Fruit fly (Drosophila melanogaster) whole organism, embryonic: ENCODE measurements around the gene Rnb.

Experiments used
- Antp ChIP-seq: fragments of 200-800 bp; sonication (Bioruptor generic); optimal IDR thresholded peaks from 3 replicates; lab custom pipeline; 2016; ENCODE audit warnings: missing biosample characterization, missing genetic modification characterization
- Atf3 ChIP-seq: fragments of 200-800 bp; sonication (Bioruptor generic); optimal IDR thresholded peaks from 3 replicates; lab custom pipeline; 2016; ENCODE audit warnings: missing biosample characterization, missing genetic modification characterization
- CG10267 ChIP-seq: fragments of 200-800 bp; sonication (Bioruptor generic); optimal IDR thresholded peaks from 2 replicates; lab custom pipeline; 2018; ENCODE audit warnings: missing biosample characterization, mild to moderate bottlenecking, missing genetic modification characterization, moderate library complexity
- CG11093 ChIP-seq: fragments of 200-800 bp; sonication (Bioruptor generic); IDR thresholded peaks from 3 replicates; pipeline ENCODE4 v1.3.6; 2022; ENCODE audit warnings: missing biosample characterization, missing genetic modification characterization
- CG12299 ChIP-seq: fragments of 200-800 bp; sonication (Bioruptor generic); optimal IDR thresholded peaks from 2 replicates; lab custom pipeline; 2018; ENCODE audit warnings: missing biosample characterization, mild to moderate bottlenecking, missing genetic modification characterization
- CG12391 ChIP-seq: fragments of 200-800 bp; sonication (Bioruptor generic); optimal IDR thresholded peaks from 3 replicates; lab custom pipeline; 2018; ENCODE audit warnings: missing biosample characterization, mild to moderate bottlenecking, missing genetic modification characterization, moderate library complexity
- CG13775 ChIP-seq: fragments of 200-800 bp; sonication (Bioruptor generic); optimal IDR thresholded peaks from 3 replicates; lab custom pipeline; 2017; ENCODE audit warnings: missing biosample characterization, mild to moderate bottlenecking, missing genetic modification characterization
- CG14710 ChIP-seq: fragments of 200-800 bp; sonication (Bioruptor generic); optimal IDR thresholded peaks from 3 replicates; lab custom pipeline; 2019; ENCODE audit warnings: missing biosample characterization, mild to moderate bottlenecking, missing genetic modification characterization, moderate library complexity
- CG18011 ChIP-seq: fragments of 200-800 bp; sonication (Bioruptor generic); optimal IDR thresholded peaks from 2 replicates; lab custom pipeline; 2017; ENCODE audit warnings: missing biosample characterization, missing genetic modification characterization, mild to moderate bottlenecking, moderate library complexity, missing genotype
- CG2199 ChIP-seq: fragments of 200-800 bp; sonication (Bioruptor generic); IDR thresholded peaks from 3 replicates; pipeline ENCODE4 v1.3.6; 2022; ENCODE audit warnings: missing biosample characterization, missing genetic modification characterization
- CG3847 ChIP-seq: fragments of 200-800 bp; sonication (Bioruptor generic); IDR thresholded peaks from 2 replicates; pipeline ENCODE4 v1.3.6; 2022; ENCODE audit warnings: missing biosample characterization, missing genetic modification characterization
- CG4282 ChIP-seq: fragments of 200-800 bp; sonication (Bioruptor generic); optimal IDR thresholded peaks from 2 replicates; lab custom pipeline; 2016; ENCODE audit warnings: missing biosample characterization, missing genetic modification characterization
- CG4820 ChIP-seq: fragments of 200-800 bp; sonication (Bioruptor generic); optimal IDR thresholded peaks from 3 replicates; lab custom pipeline; 2016; ENCODE audit warnings: missing biosample characterization, missing genetic modification characterization
- CG6654 ChIP-seq: fragments of 200-800 bp; sonication (Bioruptor generic); optimal IDR thresholded peaks from 2 replicates; lab custom pipeline; 2017; ENCODE audit warnings: missing biosample characterization, mild to moderate bottlenecking, missing genetic modification characterization
- CG7271 ChIP-seq: fragments of 200-800 bp; sonication (Bioruptor generic); optimal IDR thresholded peaks from 2 replicates; lab custom pipeline; 2018; ENCODE audit warnings: missing biosample characterization, mild to moderate bottlenecking, missing genetic modification characterization, moderate library complexity
- CG7556 ChIP-seq: fragments of 200-800 bp; sonication (Bioruptor generic); optimal IDR thresholded peaks from 2 replicates; lab custom pipeline; 2017; ENCODE audit warnings: missing biosample characterization, mild to moderate bottlenecking, missing genetic modification characterization
- CG9609 ChIP-seq: fragments of 200-800 bp; sonication (Bioruptor generic); optimal IDR thresholded peaks from 3 replicates; lab custom pipeline; 2016; ENCODE audit warnings: missing biosample characterization, missing genetic modification characterization
- CG9727 ChIP-seq: fragments of 200-800 bp; sonication (Bioruptor generic); optimal IDR thresholded peaks from 3 replicates; lab custom pipeline; 2017; ENCODE audit warnings: missing biosample characterization, mild to moderate bottlenecking, missing genetic modification characterization
- CG9797 ChIP-seq: fragments of 200-800 bp; sonication (Bioruptor generic); optimal IDR thresholded peaks from 3 replicates; lab custom pipeline; 2018; ENCODE audit warnings: missing biosample characterization, mild to moderate bottlenecking, missing genetic modification characterization
- CG9932 ChIP-seq: fragments of 200-800 bp; sonication (Bioruptor generic); IDR thresholded peaks from 2 replicates; pipeline ENCODE4 v1.3.6; 2022; ENCODE audit warnings: missing biosample characterization, missing genetic modification characterization
- E2f1 ChIP-seq: fragments of 200-800 bp; sonication (Bioruptor generic); IDR thresholded peaks from 2 replicates; pipeline ENCODE4 v1.3.6; 2022; ENCODE audit warnings: missing biosample characterization, missing genetic modification characterization
- E2f2 ChIP-seq: fragments of 200-800 bp; sonication (Bioruptor generic); IDR thresholded peaks from 2 replicates; pipeline ENCODE4 v1.3.6; 2022; ENCODE audit warnings: missing biosample characterization, missing genetic modification characterization
- Fer3 ChIP-seq: fragments of 200-800 bp; sonication (Bioruptor generic); optimal IDR thresholded peaks from 2 replicates; lab custom pipeline; 2018; ENCODE audit warnings: missing biosample characterization, mild to moderate bottlenecking, missing genetic modification characterization, moderate library complexity
- Gug ChIP-seq: fragments of 200-800 bp; sonication (Bioruptor generic); IDR thresholded peaks from 4 replicates; pipeline ENCODE4 v1.3.6; 2022; ENCODE audit warnings: missing biosample characterization, missing genetic modification characterization
- Jarid2 ChIP-seq: fragments of 200-800 bp; sonication (Bioruptor generic); optimal IDR thresholded peaks from 3 replicates; lab custom pipeline; 2017; ENCODE audit warnings: mild to moderate bottlenecking, missing biosample characterization, missing genetic modification reagents, missing genetic modification characterization
- Med ChIP-seq: fragments of 200-800 bp; sonication (Bioruptor generic); peaks from one replicate; lab custom pipeline; 2016; ENCODE audit warnings: missing biosample characterization, missing genetic modification characterization, mild to moderate bottlenecking, inconsistent platforms, moderate library complexity
- NK7.1 ChIP-seq: fragments of 200-800 bp; sonication (Bioruptor generic); optimal IDR thresholded peaks from 3 replicates; lab custom pipeline; 2016; ENCODE audit warnings: missing biosample characterization, missing genetic modification characterization
- Nf-YB ChIP-seq: fragments of 200-800 bp; sonication (Bioruptor generic); optimal IDR thresholded peaks from 3 replicates; lab custom pipeline; 2019; ENCODE audit warnings: missing biosample characterization, mild to moderate bottlenecking, missing genetic modification characterization, moderate library complexity
- Oaz ChIP-seq: fragments of 200-800 bp; sonication (Bioruptor generic); IDR thresholded peaks from 2 replicates; pipeline ENCODE4 v1.3.6; 2022; ENCODE audit warnings: missing biosample characterization, missing genetic modification characterization
- Side ChIP-seq: fragments of 200-800 bp; sonication (Bioruptor generic); optimal IDR thresholded peaks from 2 replicates; lab custom pipeline; 2016; ENCODE audit warnings: missing biosample characterization, missing genetic modification characterization
- Spps ChIP-seq: fragments of 200-800 bp; sonication (Bioruptor generic); optimal IDR thresholded peaks from 2 replicates; lab custom pipeline; 2018; ENCODE audit warnings: missing biosample characterization, mild to moderate bottlenecking, missing genetic modification characterization
- TFAM ChIP-seq: fragments of 200-800 bp; sonication (Bioruptor generic); optimal IDR thresholded peaks from 2 replicates; lab custom pipeline; 2017; ENCODE audit warnings: missing biosample characterization, missing genetic modification characterization, inconsistent platforms
- ab ChIP-seq: fragments of 200-800 bp; sonication (Bioruptor generic); optimal IDR thresholded peaks from 2 replicates; lab custom pipeline; 2016; ENCODE audit warnings: missing biosample characterization, missing genetic modification characterization
- amos ChIP-seq: fragments of 200-800 bp; sonication (Bioruptor generic); IDR thresholded peaks from 2 replicates; pipeline ENCODE4 v1.3.6; 2022; ENCODE audit warnings: missing biosample characterization, missing genetic modification characterization; ENCODE audit not compliant: partially characterized antibody
- ara ChIP-seq: fragments of 200-800 bp; sonication (Bioruptor generic); IDR thresholded peaks from 2 replicates; pipeline ENCODE4 v1.3.6; 2022; ENCODE audit warnings: missing biosample characterization, missing genetic modification characterization
- cg ChIP-seq: fragments of 200-800 bp; sonication (Bioruptor generic); optimal IDR thresholded peaks from 3 replicates; lab custom pipeline; 2019; ENCODE audit warnings: missing biosample characterization, mild to moderate bottlenecking, missing genetic modification characterization, moderate library complexity
- ci ChIP-seq: fragments of 200-800 bp; sonication (Bioruptor generic); IDR thresholded peaks from 3 replicates; pipeline ENCODE4 v1.3.6; 2022; ENCODE audit warnings: missing biosample characterization, missing genetic modification characterization
- dysf ChIP-seq: fragments of 200-800 bp; sonication (Bioruptor generic); IDR thresholded peaks from 3 replicates; pipeline ENCODE4 v1.3.6; 2022; ENCODE audit warnings: missing biosample characterization, missing genetic modification characterization
- fd96Cb ChIP-seq: fragments of 200-800 bp; sonication (Bioruptor generic); optimal IDR thresholded peaks from 2 replicates; lab custom pipeline; 2018; ENCODE audit warnings: missing biosample characterization, mild to moderate bottlenecking, missing genetic modification characterization, moderate library complexity
- ftz-f1 ChIP-seq: fragments of 200-800 bp; sonication (Bioruptor generic); optimal IDR thresholded peaks from 2 replicates; lab custom pipeline; 2016; ENCODE audit warnings: missing biosample characterization, missing genetic modification characterization
- gt ChIP-seq: fragments of 200-800 bp; sonication (Bioruptor generic); IDR thresholded peaks from 2 replicates; pipeline ENCODE4 v1.3.6; 2022; ENCODE audit warnings: missing biosample characterization, missing genetic modification characterization
- hb ChIP-seq: fragments of 200-800 bp; sonication (Bioruptor generic); IDR thresholded peaks from 3 replicates; pipeline ENCODE4 v1.3.6; 2022; ENCODE audit warnings: missing biosample characterization, missing genetic modification characterization; ENCODE audit not compliant: partially characterized antibody
- jing ChIP-seq: fragments of 200-800 bp; sonication (Bioruptor generic); optimal IDR thresholded peaks from 2 replicates; lab custom pipeline; 2018; ENCODE audit warnings: missing biosample characterization, mild to moderate bottlenecking, missing genetic modification characterization
- kay ChIP-seq: fragments of 200-800 bp; sonication (Bioruptor generic); optimal IDR thresholded peaks from 2 replicates; lab custom pipeline; 2016; ENCODE audit warnings: missing biosample characterization, missing genetic modification characterization
- lab ChIP-seq: fragments of 200-800 bp; sonication (Bioruptor generic); optimal IDR thresholded peaks from 3 replicates; lab custom pipeline; 2017; ENCODE audit warnings: missing biosample characterization, missing genetic modification characterization, mild to moderate bottlenecking, moderate library complexity, missing genetic modification reagents
- lilli ChIP-seq: fragments of 200-800 bp; sonication (Bioruptor generic); optimal IDR thresholded peaks from 3 replicates; lab custom pipeline; 2016; ENCODE audit warnings: missing biosample characterization, missing genetic modification characterization
- onecut ChIP-seq: fragments of 200-800 bp; sonication (Bioruptor generic); IDR thresholded peaks from 2 replicates; pipeline ENCODE4 v1.3.6; 2022; ENCODE audit warnings: missing biosample characterization, missing genetic modification characterization
- pum ChIP-seq: fragments of 200-800 bp; sonication (Bioruptor generic); optimal IDR thresholded peaks from 2 replicates; lab custom pipeline; 2016; ENCODE audit warnings: missing biosample characterization, missing genetic modification characterization
- row ChIP-seq: fragments of 200-800 bp; sonication (Bioruptor generic); IDR thresholded peaks from 3 replicates; pipeline ENCODE4 v1.3.6; 2022; ENCODE audit warnings: missing biosample characterization, missing genetic modification characterization
- sim ChIP-seq: fragments of 200-800 bp; sonication (Bioruptor generic); IDR thresholded peaks from 2 replicates; pipeline ENCODE4 v1.3.6; 2022; ENCODE audit warnings: missing biosample characterization, missing genetic modification characterization
- sima ChIP-seq: fragments of 200-800 bp; sonication (Bioruptor generic); optimal IDR thresholded peaks from 2 replicates; lab custom pipeline; 2016; ENCODE audit warnings: missing biosample characterization, missing genetic modification characterization
- so ChIP-seq: fragments of 200-800 bp; sonication (Bioruptor generic); IDR thresholded peaks from 3 replicates; pipeline ENCODE4 v1.3.6; 2022; ENCODE audit warnings: missing biosample characterization, missing genetic modification characterization

Rnb gene

DNA sequence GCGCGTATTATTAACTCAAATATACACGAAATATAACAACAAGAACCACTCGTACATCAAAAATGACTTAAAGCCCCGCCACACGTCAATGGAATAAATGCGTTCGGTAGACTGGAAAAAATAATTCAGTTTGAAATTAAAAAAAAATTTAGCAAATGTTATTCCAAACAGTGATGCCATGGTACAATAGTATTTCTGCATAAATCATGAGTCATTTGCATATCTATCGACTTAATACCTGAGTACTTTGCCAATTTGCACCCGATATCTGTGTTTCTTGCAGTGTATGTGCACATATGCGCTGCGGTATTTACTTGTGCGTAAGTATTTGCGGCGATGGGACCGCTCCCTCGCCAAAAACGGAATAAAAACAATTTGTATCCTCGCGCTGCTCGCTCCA, 36.0 kb downstream of the Rnb start (continued):
- TF ChIP-seq cg (GFP tag; lab: Kevin White, UChicago), result no peak
- peak; percentile 6 for TF ChIP-seq pum (GFP tag; lab: Kevin White, UChicago)
- TF ChIP-seq amos (GFP tag; lab: Robert Waterston, UW), result no peak
- peak; percentile 55 for TF ChIP-seq row (GFP tag; lab: Robert Waterston, UW)
- TF ChIP-seq ab, result peak; percentile 34
- TF ChIP-seq Fer3 (tag; lab: Kevin White, UChicago), result no peak
- TF ChIP-seq E2f2 (GFP tag; lab: Robert Waterston, UW), result 0 out of 2 replicates have a peak, but pooled peaks have one; percentile 10
- no peak for TF ChIP-seq CG12299 (tag; lab: Kevin White, UChicago)
- TF ChIP-seq CG9609 (GFP tag; lab: Kevin White, UChicago), result peak; percentile 32
- peak; percentile 78 for TF ChIP-seq Med (GFP tag; lab: Kevin White, UChicago)
- peak; percentile 13 for TF ChIP-seq CG12391
- TF ChIP-seq jing (GFP tag; lab: Kevin White, UChicago), result no peak
- no peak for TF ChIP-seq CG18011 (GFP tag; lab: Kevin White, UChicago)
- TF ChIP-seq CG9932, result no peak
- no peak for TF ChIP-seq ara (GFP tag; lab: Robert Waterston, UW)
- TF ChIP-seq Oaz (GFP tag; lab: Robert Waterston, UW), result 0 out of 2 replicates have a peak, but pooled peaks have one; percentile 15
- peak; percentile 37; the same call in 1 of the 3 replicates for TF ChIP-seq so (GFP tag; lab: Robert Waterston, UW)
- no peak for TF ChIP-seq CG6654 (GFP tag; lab: Kevin White, UChicago)
- no peak for TF ChIP-seq CG2199 (GFP tag; lab: Robert Waterston, UW)
- TF ChIP-seq CG7556 (GFP tag; lab: Kevin White, UChicago), result no peak
- no peak for TF ChIP-seq ftz-f1 (GFP tag; lab: Kevin White, UChicago)
- TF ChIP-seq Spps (tag; lab: Kevin White, UChicago), result no peak
- no peak for TF ChIP-seq NK7.1
- no peak for TF ChIP-seq hb (GFP tag; lab: Robert Waterston, UW)
- TF ChIP-seq CG4282 (GFP tag; lab: Kevin White, UChicago), result no peak
- peak; percentile 31 for TF ChIP-seq kay
- no peak for TF ChIP-seq Jarid2 (GFP tag; lab: Kevin White, UChicago)
- peak; percentile 33 for TF ChIP-seq fd96Cb
- no peak; the same call in 1 of the 2 replicates for TF ChIP-seq CG3847 (GFP tag; lab: Robert Waterston, UW)
- no peak for TF ChIP-seq CG9797
- peak; percentile 23 for TF ChIP-seq CG14710 (tag; lab: Kevin White, UChicago)
- TF ChIP-seq sima (GFP tag; lab: Kevin White, UChicago), result no peak
- TF ChIP-seq TFAM (GFP tag; lab: Kevin White, UChicago), result no peak
- peak; percentile 30 for TF ChIP-seq lilli (GFP tag; lab: Kevin White, UChicago)
- peak; percentile 24 for TF ChIP-seq CG13775 (GFP tag; lab: Kevin White, UChicago)
- no peak for TF ChIP-seq sim (GFP tag; lab: Robert Waterston, UW)
- TF ChIP-seq CG11093 (GFP tag; lab: Robert Waterston, UW), result no peak
- peak; percentile 25; the same call in 1 of the 2 replicates for TF ChIP-seq E2f1 (GFP tag; lab: Robert Waterston, UW)
- TF ChIP-seq Atf3 (GFP tag; lab: Kevin White, UChicago), result peak; percentile 14
- no peak for TF ChIP-seq onecut (GFP tag; lab: Robert Waterston, UW)
- no peak for TF ChIP-seq ci (GFP tag; lab: Robert Waterston, UW)
- 0 out of 4 replicates have a peak, but pooled peaks have one; percentile 27 for TF ChIP-seq Gug (GFP tag; lab: Robert Waterston, UW)
- TF ChIP-seq Nf-YB, result no peak
- TF ChIP-seq CG7271 (tag; lab: Kevin White, UChicago), result no peak
- peak; percentile 26 for TF ChIP-seq CG4820 (GFP tag; lab: Kevin White, UChicago)
- peak; percentile 9 for TF ChIP-seq lab
- TF ChIP-seq CG10267 (tag; lab: Kevin White, UChicago), result peak; percentile 12
- peak; percentile 22 for TF ChIP-seq Side (GFP tag; lab: Kevin White, UChicago)
- TF ChIP-seq Antp (GFP tag; lab: Kevin White, UChicago), result no peak
- TF ChIP-seq gt, result no peak
- TF ChIP-seq CG9727, result peak; percentile 17
- peak; percentile 47; the same call in 2 of the 3 replicates for TF ChIP-seq dysf
